Fruit fly (Drosophila melanogaster): ENCODE data around the gene fne.

fne gene

DNA sequence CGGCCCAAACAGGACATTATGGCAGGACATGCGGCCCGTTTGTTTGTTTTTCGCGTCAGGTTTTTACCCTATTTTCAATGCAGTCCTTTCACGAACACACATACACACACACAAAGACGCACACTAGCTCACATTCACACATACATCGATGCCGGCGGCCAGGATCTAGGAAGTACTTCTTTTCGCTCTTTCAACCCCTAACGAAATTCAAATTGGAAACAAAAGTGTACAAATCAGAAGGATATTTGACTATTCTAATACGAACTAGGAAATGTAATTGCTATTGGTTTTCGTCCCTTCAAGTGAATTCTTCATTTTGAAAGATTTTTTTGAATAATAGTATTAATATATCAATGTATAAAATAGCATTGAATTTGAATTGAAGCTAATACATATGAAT, 23.1 kb downstream of the fne start:
- TF ChIP-seq noc (tag; optimal IDR thresholded peaks at IDR 0.05), result no peak

DNA sequence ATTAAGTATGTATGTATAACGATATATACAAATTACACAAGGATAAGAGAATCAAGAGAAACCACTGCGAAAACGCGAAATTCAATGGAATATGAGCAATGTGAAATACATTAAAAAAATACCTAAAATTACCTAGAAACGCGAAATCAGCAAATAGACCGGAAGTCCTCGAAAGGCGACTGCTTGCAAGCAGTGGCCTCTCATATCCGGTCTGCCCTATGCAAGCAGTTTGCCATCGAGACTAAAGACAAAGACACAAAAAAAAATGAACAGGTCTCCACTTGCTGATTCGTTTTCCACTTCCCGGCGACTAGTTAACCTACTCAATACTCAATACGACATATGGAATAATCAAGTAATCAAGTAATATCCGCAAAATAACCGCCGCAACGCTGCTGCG, 30.4 kb downstream of the fne start:
- no peak for TF ChIP-seq noc (tag; optimal IDR thresholded peaks at IDR 0.05)

- TF ChIP-seq noc (tag; optimal IDR thresholded peaks at IDR 0.05), result no peak
Measured at dm6 chrX:12957412-12957895, 40.2 kb downstream of the fne start, which contains the start of gene hec. hec (minus strand) TSS chrX:12957462.

- no peak for TF ChIP-seq noc (tag; optimal IDR thresholded peaks at IDR 0.05)
Measured at dm6 chrX:12958920-12959319, 41.6 kb downstream of the fne start, which contains the start of gene CG32642. CG32642 (plus strand) TSS chrX:12959220.

DNA sequence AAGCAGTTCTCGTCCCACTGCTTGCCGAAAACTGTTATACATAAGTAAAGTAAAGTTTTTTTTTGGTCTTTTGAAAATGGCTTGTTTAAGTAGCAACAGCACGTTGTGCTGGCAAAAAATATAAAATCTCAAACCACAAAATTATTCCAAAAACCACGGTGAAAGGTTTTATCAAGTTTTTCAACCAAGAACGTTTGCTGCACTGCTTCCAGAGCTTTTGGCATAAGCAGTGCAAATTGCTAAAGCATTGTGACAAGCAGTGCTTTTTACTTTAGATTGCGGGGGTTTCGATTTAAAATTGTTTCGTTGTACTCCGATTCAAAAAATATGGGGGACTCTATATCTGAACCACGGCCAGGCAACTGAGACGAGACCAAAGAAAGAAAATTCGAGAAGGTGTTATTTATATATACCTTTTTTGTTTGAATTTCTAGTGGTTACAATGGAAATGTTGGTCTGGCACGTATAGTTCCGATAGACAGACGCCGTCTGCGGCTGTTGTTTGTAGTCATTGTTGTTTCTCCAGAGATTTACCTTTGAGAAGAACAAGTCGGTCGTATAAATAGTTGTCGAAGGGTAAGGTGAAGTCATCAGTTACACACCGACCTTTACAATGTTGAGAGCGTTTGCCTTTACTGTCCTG, 50.1 kb downstream of the fne start, which contains the start of gene Mur11Da:
TSS of gene Mur11Da (plus strand) at position 593 of the 643 bp plus-strand sequence.
- no peak for TF ChIP-seq noc (tag; optimal IDR thresholded peaks at IDR 0.05)

DNA sequence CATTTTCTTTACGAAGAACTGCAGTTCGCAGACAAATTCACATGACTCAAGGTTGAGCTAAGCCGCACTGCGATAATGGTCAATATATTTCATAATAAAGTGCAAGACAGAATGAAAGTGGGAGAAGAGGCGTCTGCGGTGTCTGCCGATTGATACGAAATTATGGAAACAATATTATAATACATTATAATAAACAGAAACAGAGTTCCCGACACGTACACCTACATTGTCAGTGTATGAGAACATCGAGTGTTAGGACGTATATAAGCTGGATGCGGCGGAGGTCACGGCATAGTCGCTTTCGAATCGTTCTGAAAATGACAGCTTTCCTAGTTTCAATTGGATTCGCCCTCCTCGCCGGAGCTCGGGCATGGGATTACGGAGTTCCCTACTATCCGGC, 53.1 kb downstream of the fne start, which contains the start of gene CG15721:
TSS of gene CG15721 (plus strand) at position 301 of the 400 bp plus-strand sequence.
- TF ChIP-seq noc (tag; optimal IDR thresholded peaks at IDR 0.05), result no peak

- no peak for TF ChIP-seq noc (tag; optimal IDR thresholded peaks at IDR 0.05)
Measured at dm6 chrX:12976131-12976530, 58.9 kb downstream of the fne start, which contains the start of gene CG12716. CG12716 (minus strand) TSS chrX:12976231.

DNA sequence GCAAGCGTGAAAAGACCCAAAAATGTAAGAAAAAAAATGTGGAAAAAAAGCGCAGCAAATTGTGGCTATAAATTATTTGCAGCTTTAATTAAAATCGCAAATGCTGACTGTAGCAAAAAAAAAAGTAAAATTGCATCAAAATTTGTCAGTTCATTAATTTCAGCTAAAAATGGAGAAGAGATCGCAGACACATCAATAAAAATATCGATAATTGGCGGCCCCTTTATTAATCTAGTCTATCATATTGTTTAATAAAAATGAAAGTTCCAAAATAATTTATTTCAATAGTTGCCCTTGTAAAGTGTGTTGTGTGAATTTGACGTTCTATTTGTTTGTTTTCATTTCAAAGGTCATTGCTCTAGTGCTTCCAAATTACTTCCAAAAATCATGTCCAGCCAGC, 66.9 kb downstream of the fne start, which contains the start of gene CG32643:
TSS of gene CG32643 (plus strand) at position 301 of the 400 bp plus-strand sequence.
- TF ChIP-seq noc (tag; optimal IDR thresholded peaks at IDR 0.05), result no peak

DNA sequence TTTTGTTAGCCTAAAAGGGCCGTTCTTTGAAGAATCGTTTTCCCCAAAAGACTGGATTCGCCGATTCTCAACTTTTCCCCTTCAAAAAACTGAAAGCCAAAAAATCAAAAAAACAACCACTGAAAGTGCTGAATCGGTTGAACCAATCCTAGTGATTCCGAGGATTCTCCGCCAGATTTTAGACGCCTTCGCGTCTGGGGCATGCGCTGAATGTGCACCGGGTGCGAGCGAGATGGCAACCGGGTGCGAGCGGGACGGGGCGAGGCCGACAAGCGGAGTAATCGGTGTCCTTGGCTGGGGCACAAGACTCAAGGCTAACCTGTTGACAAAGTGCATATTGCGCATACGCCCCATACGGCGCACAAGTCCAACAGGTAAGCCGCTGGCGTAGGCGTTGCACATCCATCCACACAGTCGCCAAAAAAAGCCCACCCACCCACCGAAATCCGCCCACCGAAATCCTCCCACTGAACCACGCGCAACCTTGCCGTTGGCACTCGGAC, 69.7 kb downstream of the fne start:
- no peak for TF ChIP-seq noc (tag; optimal IDR thresholded peaks at IDR 0.05)

DNA sequence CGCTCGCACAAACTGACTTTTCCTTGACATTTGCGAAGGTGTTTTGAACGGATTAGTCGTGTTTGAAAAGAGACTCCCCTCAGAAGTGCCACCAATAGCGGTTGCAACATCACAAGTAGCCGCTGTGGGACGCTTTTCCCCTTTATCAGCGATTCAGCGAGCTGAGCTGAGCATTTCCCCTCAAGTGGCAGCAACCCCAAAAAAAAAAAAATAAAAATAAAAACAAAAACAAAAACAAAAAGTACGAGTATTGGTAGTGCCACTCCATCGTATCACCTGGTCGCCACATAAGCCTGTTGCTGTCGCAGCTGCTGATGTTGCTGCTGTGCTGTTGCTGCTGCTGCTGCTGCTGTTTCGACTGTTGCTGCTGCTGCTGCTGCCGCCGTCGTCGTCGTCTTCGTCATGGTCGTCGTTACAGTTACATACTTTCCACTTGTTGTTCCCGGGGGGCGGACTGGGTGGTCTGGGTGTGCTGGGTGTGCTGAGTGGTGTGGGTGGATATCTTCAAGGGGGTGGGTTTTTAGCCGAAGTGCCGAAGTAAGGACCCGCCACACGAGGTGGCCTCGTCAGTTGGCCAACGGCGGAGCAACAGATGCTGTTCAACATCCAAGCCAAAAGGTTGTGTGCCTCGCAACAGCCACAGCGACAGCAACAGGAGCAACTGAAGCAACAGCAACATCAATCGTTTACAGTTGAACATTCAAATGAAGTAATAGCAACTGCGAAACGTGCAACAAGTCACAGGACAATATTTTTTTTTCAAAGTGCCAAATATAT, 70.9 kb downstream of the fne start, which contains the start of gene rsh:
TSS of gene rsh (plus strand) at position 591 of the 777 bp plus-strand sequence.
- TF ChIP-seq noc (tag; optimal IDR thresholded peaks at IDR 0.05), result no peak

Measured in whole organism, larva.